Worm (Caenorhabditis elegans) whole organism, young adult: Measurements from ENCODE around the gene str-196.

Experiments
- B0035.1 ChIP-seq: sonication (generic microtip); optimal IDR thresholded peaks from 2 replicates; lab custom pipeline; 2016; ENCODE audit warnings: missing genetic modification characterization, mild to moderate bottlenecking, missing compliant biosample characterization, missing genotype, missing genetic modification reagents
- T07F8.4 ChIP-seq: sonication (generic microtip); optimal IDR thresholded peaks from 2 replicates; lab custom pipeline; 2016; ENCODE audit warnings: mild to moderate bottlenecking, missing genetic modification characterization, moderate library complexity, missing compliant biosample characterization
- T26A5.8 ChIP-seq: sonication (generic microtip); optimal IDR thresholded peaks from 2 replicates; lab custom pipeline; 2016; ENCODE audit warnings: missing genetic modification characterization, missing compliant biosample characterization
- Y53F4B.3 ChIP-seq: fragments of 200-800 bp; sonication (Bioruptor generic); IDR thresholded peaks from 2 replicates; pipeline ENCODE4 v1.3.6; 2022; ENCODE audit warnings: missing genetic modification reagents, missing genetic modification characterization, missing compliant biosample characterization
- Y56A3A.18 ChIP-seq: fragments of 200-800 bp; sonication (Bioruptor generic); IDR thresholded peaks from 2 replicates; pipeline ENCODE4 v1.3.6; 2022; ENCODE audit warnings: missing genetic modification reagents, missing genetic modification characterization, missing compliant biosample characterization
- Y95B8A.8 ChIP-seq: fragments of 200-800 bp; sonication (Bioruptor generic); IDR thresholded peaks from 2 replicates; pipeline ENCODE4 v1.3.6; 2022; ENCODE audit warnings: missing genetic modification reagents, missing genetic modification characterization, missing compliant biosample characterization
- attf-3 ChIP-seq: fragments of 200-800 bp; sonication (Bioruptor generic); conservative IDR thresholded peaks from 2 replicates; pipeline ENCODE4 v1.3.6; 2022; ENCODE audit warnings: missing genetic modification reagents, missing genetic modification characterization, missing compliant biosample characterization
- cebp-1 ChIP-seq, 2 experiments: fragments of 200-800 bp in 1 of 2; sonication (Bioruptor generic) in 1 of 2; sonication (generic microtip) in 1 of 2; IDR thresholded peaks in 1 of 2; optimal IDR thresholded peaks in 1 of 2; 2 replicates each; pipeline versions ENCODE4 v1.3.6 to Lab custom; 2017 to 2022; ENCODE audit warnings: missing compliant biosample characterization in 2 of 2, missing genetic modification characterization in 2 of 2, mild to moderate bottlenecking in 1 of 2, missing genetic modification reagents in 1 of 2, moderate library complexity in 1 of 2
- ceh-91 ChIP-seq: fragments of 200-800 bp; sonication (Bioruptor generic); IDR thresholded peaks from 2 replicates; pipeline ENCODE4 v1.3.6; 2022; ENCODE audit warnings: missing genetic modification reagents, missing genetic modification characterization, missing compliant biosample characterization
- chd-7 ChIP-seq: sonication (generic microtip); optimal IDR thresholded peaks from 2 replicates; lab custom pipeline; 2016; ENCODE audit warnings: mild to moderate bottlenecking, missing genetic modification characterization, moderate library complexity, missing compliant biosample characterization
- dpl-1 ChIP-seq: fragments of 150-350 bp; optimal IDR thresholded peaks from 2 replicates; lab custom pipeline; 2014; ENCODE audit warnings: missing biosample characterization, missing genetic modification reagents, missing genetic modification characterization
- hlh-12 ChIP-seq: sonication (generic microtip); optimal IDR thresholded peaks from 2 replicates; lab custom pipeline; 2016; ENCODE audit warnings: missing genetic modification characterization, missing compliant biosample characterization
- hlh-26 ChIP-seq: fragments of 200-800 bp; sonication (Bioruptor generic); conservative IDR thresholded peaks from 2 replicates; pipeline ENCODE4 v1.3.6; 2022; ENCODE audit warnings: missing genetic modification reagents, missing genetic modification characterization, missing compliant biosample characterization
- hmg-1.2 ChIP-seq: fragments of 200-800 bp; sonication (Bioruptor generic); IDR thresholded peaks from 2 replicates; pipeline ENCODE4 v1.3.6; 2022; ENCODE audit warnings: missing genetic modification reagents, missing genetic modification characterization, missing compliant biosample characterization
- lin-40 ChIP-seq: sonication (generic microtip); optimal IDR thresholded peaks from 2 replicates; lab custom pipeline; 2016; ENCODE audit warnings: missing genetic modification characterization, mild to moderate bottlenecking, missing compliant biosample characterization, missing genotype, missing genetic modification reagents
- madf-10 ChIP-seq: sonication (generic microtip); optimal IDR thresholded peaks from 2 replicates; lab custom pipeline; 2016; ENCODE audit warnings: mild to moderate bottlenecking, missing genetic modification characterization, missing compliant biosample characterization
- madf-6 ChIP-seq: fragments of 200-800 bp; sonication (Bioruptor generic); IDR thresholded peaks from 2 replicates; pipeline ENCODE4 v1.3.6; 2022; ENCODE audit warnings: missing genetic modification reagents, missing genetic modification characterization, missing compliant biosample characterization
- madf-8 ChIP-seq: fragments of 200-800 bp; sonication (Bioruptor generic); conservative IDR thresholded peaks from 2 replicates; pipeline ENCODE4 v1.3.6; 2022; ENCODE audit warnings: missing genetic modification reagents, missing genetic modification characterization, missing compliant biosample characterization
- mxl-1 ChIP-seq: sonication (generic microtip); optimal IDR thresholded peaks from 2 replicates; lab custom pipeline; 2016; ENCODE audit warnings: missing genetic modification characterization, missing compliant biosample characterization
- nhr-80 ChIP-seq: sonication (generic microtip); optimal IDR thresholded peaks from 2 replicates; lab custom pipeline; 2016; ENCODE audit warnings: missing genetic modification characterization, missing compliant biosample characterization
- pha-4 ChIP-seq: fragments of 150-350 bp; sonication (generic microtip); optimal IDR thresholded peaks from 2 replicates; lab custom pipeline; 2014; ENCODE audit warnings: missing biosample characterization, missing genetic modification reagents, missing genetic modification characterization
- rcor-1 ChIP-seq: fragments of 200-800 bp; sonication (Bioruptor generic); IDR thresholded peaks from 2 replicates; pipeline ENCODE4 v1.3.6; 2022; ENCODE audit warnings: missing genetic modification reagents, missing genetic modification characterization, missing compliant biosample characterization
- snpc-3.4 ChIP-seq: sonication (generic microtip); optimal IDR thresholded peaks from 2 replicates; lab custom pipeline; 2017; ENCODE audit warnings: missing genetic modification characterization, mild to moderate bottlenecking, missing compliant biosample characterization, antibody characterized with exemption, moderate library complexity, missing genotype, missing genetic modification reagents
- xnd-1 ChIP-seq: sonication (generic microtip); optimal IDR thresholded peaks from 2 replicates; lab custom pipeline; 2016; ENCODE audit warnings: missing genotype, missing genetic modification reagents, missing genetic modification characterization, missing compliant biosample characterization

Gene str-196

DNA sequence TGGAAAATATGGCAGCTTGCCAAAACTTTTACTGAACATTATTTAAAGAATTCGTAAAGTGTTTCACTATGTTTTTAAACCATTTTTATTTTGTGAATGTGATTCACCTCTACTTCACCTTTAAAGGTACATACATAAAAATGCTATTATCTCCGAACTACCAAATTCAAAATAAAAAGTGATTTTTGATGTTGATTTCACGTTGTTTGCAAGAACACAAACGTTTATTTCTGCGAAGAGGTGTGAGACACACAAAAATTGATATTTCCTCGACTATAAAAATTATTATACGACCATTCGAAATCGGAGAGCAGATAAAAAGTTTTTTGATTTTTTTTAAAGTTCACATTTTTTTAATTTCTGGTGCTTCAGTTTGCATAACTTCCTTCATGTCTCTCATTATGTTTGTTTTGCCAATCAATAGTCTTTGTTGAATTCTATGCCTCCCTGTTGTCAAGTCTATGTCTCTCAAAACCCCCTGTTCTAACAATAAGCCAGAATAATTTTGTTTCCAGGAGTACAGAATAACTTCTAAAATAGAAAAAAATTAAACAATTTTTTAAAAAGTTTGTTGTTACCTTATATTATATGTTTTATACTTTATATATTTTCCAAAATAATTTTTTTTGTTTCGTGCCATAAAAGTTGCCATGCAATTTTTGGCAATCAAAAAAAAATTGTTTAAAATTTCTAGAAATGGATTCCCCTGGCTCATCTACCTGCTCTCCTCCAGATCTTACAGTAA lies 40.6 kb upstream of the str-196 start, which contains the start of gene nhr-123:
nhr-123 (plus strand) TSS at position 695 of the 745 bp plus-strand sequence.
- TF ChIP-seq hlh-12 (tag; lab: Kevin White, UChicago) (no peak), T26A5.8 (tag; lab: Kevin White, UChicago) (no peak), hmg-1.2 (GFP tag; lab: Robert Waterston, UW) (peak; percentile 15; the same call in 1 of the 2 replicates)

DNA sequence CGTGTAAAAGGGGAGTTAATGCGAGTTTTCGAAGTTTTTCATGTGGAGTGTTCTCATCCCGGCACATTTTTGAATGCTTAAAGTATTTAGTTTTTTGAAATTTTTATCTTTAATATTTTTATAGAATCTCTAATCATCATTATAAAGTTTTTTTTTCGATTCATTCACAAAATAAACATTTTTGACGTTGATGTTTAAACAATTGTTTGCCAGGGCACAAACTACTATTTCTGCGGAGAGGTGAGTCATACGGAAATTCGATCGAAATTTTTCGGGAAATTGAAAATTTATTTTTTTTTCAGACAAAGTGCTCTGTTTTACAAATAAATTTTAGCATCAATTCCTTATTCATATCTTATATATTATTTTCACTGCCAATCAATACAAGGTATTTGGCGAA lies 38.0 kb upstream of the str-196 start, which contains the start of gene nhr-98:
nhr-98 (plus strand) TSS at position 301 of the 400 bp plus-strand sequence.
- no peak for TF ChIP-seq Y53F4B.3 (GFP tag; lab: Robert Waterston, UW)
- no peak for TF ChIP-seq mxl-1
- TF ChIP-seq attf-3 (GFP tag; lab: Robert Waterston, UW), result no peak
- no peak for TF ChIP-seq xnd-1 (tag; lab: Kevin White, UChicago)
- no peak for TF ChIP-seq madf-10 (tag; lab: Kevin White, UChicago)
- TF ChIP-seq madf-6 (GFP tag; lab: Robert Waterston, UW), result no peak
- no peak for TF ChIP-seq nhr-80

DNA sequence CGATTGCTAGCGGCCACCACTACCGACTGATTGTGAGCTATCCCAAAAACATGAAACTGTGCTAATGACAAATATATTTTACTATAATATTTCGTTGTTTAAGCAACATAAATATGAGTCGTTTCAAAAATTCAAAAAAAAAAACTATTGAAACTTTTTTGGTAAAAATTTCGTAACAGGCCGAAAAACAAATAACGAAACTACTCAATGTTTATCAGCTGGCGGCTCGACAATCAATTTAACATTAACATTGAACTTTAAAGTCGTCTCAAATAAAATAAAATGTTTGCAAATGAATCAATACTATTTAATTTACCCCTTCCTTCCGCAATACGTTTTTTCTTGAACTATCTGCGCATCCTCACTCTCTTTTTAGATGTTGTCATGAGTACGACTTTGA lies 33.7 kb upstream of the str-196 start:
- TF ChIP-seq xnd-1 (tag; lab: Kevin White, UChicago), result no peak
- TF ChIP-seq B0035.1 (tag; lab: Kevin White, UChicago), result no peak
- TF ChIP-seq hlh-26 (GFP tag; lab: Robert Waterston, UW), result no peak
- TF ChIP-seq ceh-91 (GFP tag; lab: Robert Waterston, UW), result no peak
- no peak for TF ChIP-seq Y95B8A.8 (GFP tag; lab: Robert Waterston, UW)
- TF ChIP-seq Y53F4B.3 (GFP tag; lab: Robert Waterston, UW), result no peak
- TF ChIP-seq madf-8 (GFP tag; lab: Robert Waterston, UW), result no peak
- TF ChIP-seq Y56A3A.18 (GFP tag; lab: Robert Waterston, UW), result no peak
- no peak for TF ChIP-seq madf-10 (tag; lab: Kevin White, UChicago)
- TF ChIP-seq lin-40 (tag; lab: Kevin White, UChicago), result no peak
- peak; percentile 5 for TF ChIP-seq pha-4 (tag; lab: Kevin White, UChicago)
- TF ChIP-seq chd-7 (tag; lab: Kevin White, UChicago), result no peak
- TF ChIP-seq snpc-3.4, result no peak
- TF ChIP-seq cebp-1 (GFP tag; IDR thresholded peaks at IDR 0.05; lab: Robert Waterston, UW), result no peak
- peak; percentile 72 for TF ChIP-seq cebp-1 (tag; optimal IDR thresholded peaks at IDR 0.05; lab: Kevin White, UChicago)

DNA sequence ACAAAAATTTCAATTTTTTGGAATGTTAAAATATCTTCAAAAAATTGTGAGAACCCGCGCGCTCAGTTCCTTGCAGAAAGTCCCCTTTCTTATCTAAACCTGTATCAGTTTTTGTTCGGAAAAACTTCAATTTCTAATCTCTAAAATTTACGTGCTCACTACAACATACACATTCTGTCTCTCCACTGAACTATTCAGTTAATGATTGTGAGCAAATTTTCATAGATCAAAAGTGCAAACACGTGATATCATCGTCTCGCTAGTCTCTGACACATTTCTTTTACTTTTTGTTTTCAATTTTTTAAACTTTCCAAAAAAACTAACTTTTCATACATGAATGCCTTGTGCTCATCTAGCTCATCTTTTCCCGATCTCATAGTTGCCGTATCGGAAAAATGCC lies 32.1 kb upstream of the str-196 start, which contains the start of gene nhr-203:
nhr-203 (plus strand) TSS at position 332 of the 400 bp plus-strand sequence.
- TF ChIP-seq nhr-80 (peak; percentile 67), rcor-1 (no peak)
- TF ChIP-seq, all 124 proteins: peak for 1

DNA sequence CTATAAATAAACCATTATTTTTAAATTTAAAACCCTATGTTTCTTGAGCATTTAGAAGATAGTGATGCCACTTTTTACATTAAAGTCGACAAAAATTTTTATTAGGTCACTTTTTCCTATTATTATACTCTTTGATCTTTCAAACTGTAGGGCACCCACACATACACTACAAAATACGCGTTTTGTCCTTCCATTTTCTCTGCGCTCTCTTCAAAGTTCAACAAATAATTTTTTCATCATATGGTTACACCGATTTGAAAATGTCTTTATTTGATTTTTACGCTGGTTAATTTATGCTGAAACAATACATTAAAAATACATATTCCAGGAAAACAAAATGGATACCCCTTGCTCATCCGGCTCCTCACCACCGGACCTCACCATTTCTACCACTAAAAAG lies 29.3 kb upstream of the str-196 start, which contains the start of gene nhr-202:
nhr-202 (plus strand) TSS at position 326 of the 400 bp plus-strand sequence.
- no peak for TF ChIP-seq madf-6 (GFP tag; lab: Robert Waterston, UW)
- TF ChIP-seq T07F8.4 (tag; lab: Kevin White, UChicago), result no peak
- TF ChIP-seq nhr-80, result peak; percentile 49

DNA sequence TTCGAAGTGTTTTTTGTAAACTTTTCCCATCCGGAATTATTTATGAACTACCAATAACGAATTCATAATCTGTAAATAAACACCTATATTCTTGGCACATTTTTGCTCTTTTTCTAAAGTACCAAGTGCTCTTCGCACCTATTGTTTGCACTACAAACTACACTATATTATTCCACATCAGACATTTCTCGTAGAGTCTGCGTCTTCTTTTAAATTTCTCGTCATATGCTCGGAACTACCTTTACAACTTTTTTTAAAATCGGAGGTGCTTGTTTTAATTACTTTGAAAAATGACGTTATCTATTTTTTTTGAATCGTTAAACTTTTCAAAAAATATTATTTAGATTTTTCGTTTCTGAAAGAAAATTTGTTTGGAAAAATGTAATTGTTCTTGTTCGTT lies 26.7 kb upstream of the str-196 start, which contains the start of gene nhr-201:
nhr-201 (plus strand) TSS at position 29 of the 400 bp plus-strand sequence.
- TF ChIP-seq nhr-80 (peak; percentile 11), attf-3 (GFP tag; lab: Robert Waterston, UW) (no peak)

DNA sequence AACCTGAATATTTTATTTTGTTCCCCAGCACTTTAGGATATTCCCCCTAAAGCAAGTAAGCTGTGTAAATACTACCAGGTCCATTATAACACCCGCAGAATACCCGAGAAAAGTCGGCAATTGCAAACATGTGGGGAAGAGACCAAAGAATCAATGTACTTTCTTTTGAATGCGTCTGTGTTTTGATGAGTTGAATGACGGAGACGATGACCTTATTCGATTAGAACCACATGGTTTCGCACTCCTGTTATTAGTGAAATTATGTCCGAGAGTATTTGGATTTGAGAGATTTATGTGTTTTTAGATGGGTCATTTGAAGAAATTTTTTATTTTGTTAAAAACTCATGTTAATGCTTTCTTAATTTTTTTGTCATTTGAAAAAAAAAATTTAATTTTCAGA lies 26.2 kb upstream of the str-196 start:
- TF ChIP-seq dpl-1, result no peak
